In the genomic region with DNA sequence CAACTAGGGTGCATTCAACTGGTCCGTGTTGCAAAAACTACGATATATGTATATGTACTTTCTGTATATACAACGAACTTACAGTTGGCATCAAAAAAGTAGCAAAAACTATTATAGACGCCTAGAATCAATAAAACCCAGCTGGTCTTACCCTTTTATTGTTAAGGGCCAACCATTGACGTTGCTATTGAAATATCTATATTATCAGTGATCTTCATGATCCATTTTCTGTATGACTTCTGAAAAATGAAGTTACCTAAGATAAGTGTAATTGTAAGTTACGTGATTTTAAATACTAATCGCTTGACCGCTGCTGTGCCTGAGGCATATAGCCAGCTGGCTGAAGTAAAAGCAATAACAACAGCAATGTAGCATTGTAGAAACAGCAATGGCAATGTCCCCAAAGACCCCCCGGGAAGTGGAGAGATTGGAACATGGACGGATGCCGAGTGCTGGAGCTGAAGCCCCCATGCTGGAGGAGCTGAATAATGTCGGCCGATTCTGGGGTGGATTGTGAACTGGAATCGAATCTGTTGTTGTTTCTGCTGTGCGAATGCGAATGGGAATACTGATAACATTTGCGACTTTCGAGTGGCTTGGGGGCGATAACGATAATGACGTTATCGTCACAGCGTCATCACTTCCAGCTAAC, we compare ENCODE assay signal across 1 fruit fly cellular context.
TF ChIP-seq lines count a peak whose summit lies in the region.

No protein-coding gene starts in this region.

TF ChIP-seq in whole organism, embryonic, 481 proteins besides CTCF, POLR2A, EP300 and RAD21 (continued from another document):
- TF ChIP-seq NC2α (GFP tag; optimal IDR thresholded peaks at IDR 0.05; lab: Kevin White, UChicago) (no peak), CG18011 (GFP tag; optimal IDR thresholded peaks at IDR 0.05; lab: Kevin White, UChicago) (no peak), dpn (GFP tag; optimal IDR thresholded peaks at IDR 0.05; lab: Kevin White, UChicago) (peak in 1 of 2 experiments; percentile 36), sug (tag; optimal IDR thresholded peaks at IDR 0.05; lab: Kevin White, UChicago) (peak; percentile 95), CG13424 (tag; optimal IDR thresholded peaks at IDR 0.05; lab: Kevin White, UChicago) (peak; percentile 26), Opbp (GFP tag; IDR thresholded peaks at IDR 0.05; lab: Robert Waterston, UW; ENCODE audit: partially characterized antibody) (no peak), eve (GFP tag; optimal IDR thresholded peaks at IDR 0.05; lab: Kevin White, UChicago) (peak in 1 of 2 experiments; percentile 45), CG12071 (GFP tag; optimal IDR thresholded peaks at IDR 0.05; lab: Kevin White, UChicago) (no peak), CG11085 (GFP tag; IDR thresholded peaks at IDR 0.05; lab: Robert Waterston, UW) (no peak), CG7928 (GFP tag; optimal IDR thresholded peaks at IDR 0.05; lab: Kevin White, UChicago) (no peak), CG34422 (GFP tag; IDR thresholded peaks at IDR 0.05; lab: Robert Waterston, UW) (no peak), Oaz (GFP tag; IDR thresholded peaks at IDR 0.05; lab: Robert Waterston, UW) (no peak), Camta (GFP tag; optimal IDR thresholded peaks at IDR 0.05; lab: Kevin White, UChicago) (peak; percentile 32), peb (GFP tag; IDR thresholded peaks at IDR 0.05; lab: Robert Waterston, UW) (no peak), CG12155 (GFP tag; optimal IDR thresholded peaks at IDR 0.05; lab: Kevin White, UChicago) (peak; percentile 6), Deaf1 (tag; optimal IDR thresholded peaks at IDR 0.05; lab: Kevin White, UChicago) (no peak), unc-4 (GFP tag; IDR thresholded peaks at IDR 0.05; lab: Robert Waterston, UW; ENCODE audit: partially characterized antibody) (no peak), dimm (GFP tag; IDR thresholded peaks at IDR 0.05; lab: Robert Waterston, UW) (no peak), tup (GFP tag; optimal IDR thresholded peaks at IDR 0.05; lab: Kevin White, UChicago) (no peak), Dfd (GFP tag; optimal IDR thresholded peaks at IDR 0.05; lab: Kevin White, UChicago) (no peak), CG31224 (GFP tag; IDR thresholded peaks at IDR 0.05; lab: Robert Waterston, UW) (no peak), usp (GFP tag; optimal IDR thresholded peaks at IDR 0.05; lab: Kevin White, UChicago) (no peak), Adf1 (GFP tag; IDR thresholded peaks at IDR 0.05; lab: Robert Waterston, UW) (no peak), HmgZ (tag; optimal IDR thresholded peaks at IDR 0.05; lab: Kevin White, UChicago) (peak; percentile 34), cas (GFP tag; IDR thresholded peaks at IDR 0.05; lab: Robert Waterston, UW) (no peak), ind (GFP tag; optimal IDR thresholded peaks at IDR 0.05; lab: Kevin White, UChicago) (peak; percentile 36), CG14441 (GFP tag; IDR thresholded peaks at IDR 0.05; lab: Robert Waterston, UW) (no peak), CG4404 (GFP tag; IDR thresholded peaks at IDR 0.05; lab: Robert Waterston, UW) (no peak), CG15601 (tag; optimal IDR thresholded peaks at IDR 0.05; lab: Kevin White, UChicago) (peak; percentile 10), B-H2 (GFP tag; optimal IDR thresholded peaks at IDR 0.05; lab: Kevin White, UChicago) (no peak), CG6854 (GFP tag; optimal IDR thresholded peaks at IDR 0.05; lab: Kevin White, UChicago) (peak; percentile 36), CG14710 (tag; optimal IDR thresholded peaks at IDR 0.05; lab: Kevin White, UChicago) (no peak), CG18764 (GFP tag; optimal IDR thresholded peaks at IDR 0.05; lab: Kevin White, UChicago) (no peak), CG2202 (tag; optimal IDR thresholded peaks at IDR 0.05; lab: Kevin White, UChicago) (peak; percentile 22), Abd-B (GFP tag; optimal IDR thresholded peaks at IDR 0.05; lab: Kevin White, UChicago) (no peak), CG3726 (GFP tag; IDR thresholded peaks at IDR 0.05; lab: Robert Waterston, UW) (no peak), zen2 (GFP tag; IDR thresholded peaks at IDR 0.05; lab: Robert Waterston, UW; ENCODE audit: partially characterized antibody) (no peak), CG10274 (GFP tag; optimal IDR thresholded peaks at IDR 0.05; lab: Kevin White, UChicago) (peak; percentile 7), pfk (GFP tag; optimal IDR thresholded peaks at IDR 0.05; lab: Kevin White, UChicago) (no peak), prd (optimal IDR thresholded peaks at IDR 0.05; lab: Kevin White, UChicago) (no peak), prd (GFP tag; IDR thresholded peaks at IDR 0.05; lab: Robert Waterston, UW) (peak; percentile 40; the same call in 1 of the 3 replicates), CG34376 (GFP tag; optimal IDR thresholded peaks at IDR 0.05; lab: Kevin White, UChicago) (no peak), CG14860 (GFP tag; IDR thresholded peaks at IDR 0.05; lab: Robert Waterston, UW; ENCODE audit: partially characterized antibody) (no peak), CG12942 (GFP tag; optimal IDR thresholded peaks at IDR 0.05; lab: Kevin White, UChicago) (no peak), knrl (GFP tag; IDR thresholded peaks at IDR 0.05; lab: Robert Waterston, UW; ENCODE audit: partially characterized antibody) (no peak), Dip2 (GFP tag; IDR thresholded peaks at IDR 0.05; lab: Robert Waterston, UW) (no peak), CkIIα-i1 (GFP tag; IDR thresholded peaks at IDR 0.05; lab: Robert Waterston, UW) (no peak), Asciz (GFP tag; optimal IDR thresholded peaks at IDR 0.05; lab: Kevin White, UChicago) (peak; percentile 50), CG11723 (GFP tag; optimal IDR thresholded peaks at IDR 0.05; lab: Kevin White, UChicago) (no peak), CG30431 (GFP tag; optimal IDR thresholded peaks at IDR 0.05; lab: Kevin White, UChicago) (peak; percentile 14), CG3995 (GFP tag; optimal IDR thresholded peaks at IDR 0.05; lab: Kevin White, UChicago) (no peak), pita (GFP tag; optimal IDR thresholded peaks at IDR 0.05; lab: Kevin White, UChicago) (no peak), Hmr (GFP tag; optimal IDR thresholded peaks at IDR 0.05; lab: Kevin White, UChicago) (peak; percentile 43), Fer2 (tag; optimal IDR thresholded peaks at IDR 0.05; lab: Kevin White, UChicago) (no peak), CG32772 (GFP tag; IDR thresholded peaks at IDR 0.05; lab: Robert Waterston, UW) (no peak), Atf6 (GFP tag; IDR thresholded peaks at IDR 0.05; lab: Robert Waterston, UW) (peak; percentile 39; the same call in 1 of the 2 replicates), nom (GFP tag; optimal IDR thresholded peaks at IDR 0.05; lab: Kevin White, UChicago) (peak; percentile 71), CG17359 (tag; optimal IDR thresholded peaks at IDR 0.05; lab: Kevin White, UChicago) (peak; percentile 39), yki (optimal IDR thresholded peaks at IDR 0.05; lab: Kevin White, UChicago) (no peak), Xbp1 (GFP tag; optimal IDR thresholded peaks at IDR 0.05; lab: Kevin White, UChicago) (peak; percentile 26), CG17829 (tag; optimal IDR thresholded peaks at IDR 0.05; lab: Kevin White, UChicago) (peak; percentile 50), lbe (GFP tag; optimal IDR thresholded peaks at IDR 0.05; lab: Kevin White, UChicago) (peak; percentile 37), C15 (GFP tag; IDR thresholded peaks at IDR 0.05; lab: Robert Waterston, UW) (no peak), unpg (GFP tag; optimal IDR thresholded peaks at IDR 0.05; lab: Kevin White, UChicago) (peak; percentile 60), fd3F (GFP tag; optimal IDR thresholded peaks at IDR 0.05; lab: Kevin White, UChicago) (peak; percentile 14), gem (tag; optimal IDR thresholded peaks at IDR 0.05; lab: Kevin White, UChicago) (peak; percentile 73), Bdp1 (GFP tag; optimal IDR thresholded peaks at IDR 0.05; lab: Kevin White, UChicago) (peak; percentile 31), CG30403 (GFP tag; optimal IDR thresholded peaks at IDR 0.05; lab: Kevin White, UChicago) (peak; percentile 3), da (GFP tag; optimal IDR thresholded peaks at IDR 0.05; lab: Kevin White, UChicago) (no peak), CG9797 (GFP tag; optimal IDR thresholded peaks at IDR 0.05; lab: Kevin White, UChicago) (no peak), chm (GFP tag; IDR thresholded peaks at IDR 0.05; lab: Robert Waterston, UW) (no peak; the same call in 1 of the 2 replicates), CG8924 (tag; optimal IDR thresholded peaks at IDR 0.05; lab: Kevin White, UChicago) (peak; percentile 46), vnd (GFP tag; IDR thresholded peaks at IDR 0.05; lab: Robert Waterston, UW; ENCODE audit: partially characterized antibody) (no peak), Ada2b (GFP tag; IDR thresholded peaks at IDR 0.05; lab: Robert Waterston, UW) (no peak), Trl (optimal IDR thresholded peaks at IDR 0.05; lab: Kevin White, UChicago) (no peak), Trl (GFP tag; optimal IDR thresholded peaks at IDR 0.05; lab: Kevin White, UChicago) (no peak), Usf (GFP tag; optimal IDR thresholded peaks at IDR 0.05; lab: Kevin White, UChicago) (peak; percentile 9), HLH4C (GFP tag; IDR thresholded peaks at IDR 0.05; lab: Robert Waterston, UW; ENCODE audit: partially characterized antibody) (no peak), Antp (GFP tag; optimal IDR thresholded peaks at IDR 0.05; lab: Kevin White, UChicago) (peak; percentile 4), insv (GFP tag; optimal IDR thresholded peaks at IDR 0.05; lab: Kevin White, UChicago) (no peak), sqz (GFP tag; optimal IDR thresholded peaks at IDR 0.05; lab: Kevin White, UChicago) (no peak), CG8089 (GFP tag; optimal IDR thresholded peaks at IDR 0.05; lab: Kevin White, UChicago) (no peak), CG13775 (GFP tag; optimal IDR thresholded peaks at IDR 0.05; lab: Kevin White, UChicago) (no peak), CG31388 (GFP tag; optimal IDR thresholded peaks at IDR 0.05; lab: Kevin White, UChicago) (no peak), ttk (GFP tag; IDR thresholded peaks at IDR 0.05; lab: Robert Waterston, UW) (no peak), Nf-YC (tag; optimal IDR thresholded peaks at IDR 0.05; lab: Kevin White, UChicago) (no peak), Dp (GFP tag; optimal IDR thresholded peaks at IDR 0.05; lab: Kevin White, UChicago) (no peak), seq (GFP tag; IDR thresholded peaks at IDR 0.05; lab: Robert Waterston, UW) (peak; percentile 46; the same call in 1 of the 2 replicates), chn (GFP tag; optimal IDR thresholded peaks at IDR 0.05; lab: Kevin White, UChicago) (peak; percentile 13), CG10267 (tag; optimal IDR thresholded peaks at IDR 0.05; lab: Kevin White, UChicago) (peak; percentile 27), Doc3 (GFP tag; IDR thresholded peaks at IDR 0.05; lab: Robert Waterston, UW; ENCODE audit: partially characterized antibody) (no peak), Jarid2 (GFP tag; optimal IDR thresholded peaks at IDR 0.05; lab: Kevin White, UChicago) (no peak), YL-1 (GFP tag; optimal IDR thresholded peaks at IDR 0.05; lab: Kevin White, UChicago) (no peak)
